Fruit fly (Drosophila melanogaster): Measurements from ENCODE around the gene CG4194.

The CG4194 gene

DNA sequence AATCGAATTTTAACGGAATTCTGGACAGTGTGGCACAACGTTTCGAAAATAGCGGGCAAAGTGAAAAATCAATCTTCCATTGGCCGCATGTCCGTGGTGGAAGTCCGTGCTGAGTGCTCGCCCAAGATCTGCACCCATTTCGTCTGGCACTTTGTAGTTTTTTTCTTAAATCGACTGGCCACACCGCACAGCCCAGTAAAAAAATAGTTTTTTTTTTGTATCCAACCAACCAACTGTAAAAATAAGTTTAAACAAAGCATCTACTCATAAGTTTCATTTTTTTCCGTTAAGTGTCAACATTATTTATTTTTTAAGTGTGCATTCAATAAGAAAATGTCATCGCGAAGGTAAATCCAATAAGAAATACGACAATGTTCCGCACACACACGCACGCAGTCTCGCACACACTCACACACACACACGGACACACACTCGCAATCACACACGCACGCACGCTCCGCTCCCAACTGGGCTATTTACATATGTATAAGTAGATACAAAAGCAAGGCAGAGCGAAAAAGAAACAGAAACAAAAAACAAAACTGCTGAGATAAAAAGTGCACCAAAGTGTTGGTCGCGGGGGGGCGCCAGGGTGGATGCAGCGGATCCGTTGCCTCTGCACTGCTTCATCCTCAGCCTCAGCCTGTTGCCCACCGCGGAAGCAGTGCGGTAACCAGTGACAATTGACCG lies 25.8 kb downstream of the CG4194 start, which contains the start of gene csw (continued):
- TF ChIP-seq Hr38 (GFP tag; optimal IDR thresholded peaks at IDR 0.05) (no peak), spab (GFP tag; optimal IDR thresholded peaks at IDR 0.05) (peak; percentile 88), svp (GFP tag) (peak; percentile 46), CG8319 (GFP tag; optimal IDR thresholded peaks at IDR 0.05) (peak; percentile 25), Sox14 (GFP tag; optimal IDR thresholded peaks at IDR 0.05) (peak; percentile 43), OdsH (GFP tag; optimal IDR thresholded peaks at IDR 0.05) (peak; percentile 23), CG6808 (GFP tag; optimal IDR thresholded peaks at IDR 0.05) (peak; percentile 93), ss (GFP tag; optimal IDR thresholded peaks at IDR 0.05) (peak; percentile 98 to 99), CG6163 (GFP tag; IDR thresholded peaks at IDR 0.05) (peak; percentile 95), CG15336 (GFP tag; IDR thresholded peaks at IDR 0.05) (peak; percentile 88), CG11902 (GFP tag; optimal IDR thresholded peaks at IDR 0.05) (no peak), CG10669 (GFP tag; optimal IDR thresholded peaks at IDR 0.05) (peak; percentile 92), Smox (GFP tag; optimal IDR thresholded peaks at IDR 0.05) (peak; percentile 40), CG8119 (GFP tag; IDR thresholded peaks at IDR 0.05) (peak; percentile 86), eg (GFP tag; IDR thresholded peaks at IDR 0.05) (peak; percentile 93), cyc (GFP tag; optimal IDR thresholded peaks at IDR 0.05) (no peak), CG3032 (tag; optimal IDR thresholded peaks at IDR 0.05) (peak; percentile 87), CG3919 (GFP tag; optimal IDR thresholded peaks at IDR 0.05) (peak; percentile 61), vri (GFP tag; optimal IDR thresholded peaks at IDR 0.05) (no peak), pdm3 (GFP tag; optimal IDR thresholded peaks at IDR 0.05) (peak; percentile 57), CG16779 (tag; optimal IDR thresholded peaks at IDR 0.05) (peak; percentile 96), fd59A (GFP tag; optimal IDR thresholded peaks at IDR 0.05) (peak; percentile 68), CG32006 (GFP tag; optimal IDR thresholded peaks at IDR 0.05) (peak; percentile 53), lz (GFP tag; optimal IDR thresholded peaks at IDR 0.05) (peak; percentile 28)

DNA sequence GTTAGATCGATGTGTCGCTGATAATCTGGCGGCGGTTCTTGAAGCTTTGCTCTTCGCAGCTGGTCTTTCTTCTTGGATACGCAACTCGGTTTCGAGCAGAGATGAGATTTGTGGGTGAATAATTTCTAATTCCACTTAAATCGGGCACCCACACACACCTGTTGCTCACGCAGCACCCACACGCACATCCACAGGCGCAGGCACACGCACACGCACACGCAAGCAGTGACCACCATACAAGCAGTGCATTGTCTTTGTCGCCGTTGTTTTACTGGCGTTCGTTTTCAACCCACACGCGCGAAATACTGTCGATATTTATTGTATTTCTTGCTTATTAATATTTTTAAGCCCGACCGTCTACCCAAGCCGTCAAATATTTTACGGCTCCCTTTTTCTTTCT lies 27.9 kb downstream of the CG4194 start:
- TF ChIP-seq Sox14 (GFP tag; optimal IDR thresholded peaks at IDR 0.05) (peak; percentile 10), CG11294 (GFP tag; IDR thresholded peaks at IDR 0.05) (no peak)

dm6 chrX:2098267-2098666 lies 29.9 kb downstream of the CG4194 start:
- TF ChIP-seq Hr4 (GFP tag; optimal IDR thresholded peaks at IDR 0.05), result peak; percentile 40
- peak; percentile 21 for TF ChIP-seq Lpt (GFP tag; optimal IDR thresholded peaks at IDR 0.05)
- no peak for TF ChIP-seq CG8319 (GFP tag; optimal IDR thresholded peaks at IDR 0.05)
- peak; percentile 55 for TF ChIP-seq CG15336 (GFP tag; IDR thresholded peaks at IDR 0.05)
- TF ChIP-seq Ets21C (GFP tag; optimal IDR thresholded peaks at IDR 0.05), result no peak
- peak; percentile 45 for TF ChIP-seq CG32006 (GFP tag; optimal IDR thresholded peaks at IDR 0.05)
- peak; percentile 71 for TF ChIP-seq Eip78C (GFP tag)
- TF ChIP-seq eg (GFP tag; IDR thresholded peaks at IDR 0.05), result peak; percentile 65
- TF ChIP-seq CG6163 (GFP tag; IDR thresholded peaks at IDR 0.05), result 0 out of 3 replicates have a peak, but pooled peaks have one; percentile 32
- no peak for TF ChIP-seq lz (GFP tag; optimal IDR thresholded peaks at IDR 0.05)

DNA sequence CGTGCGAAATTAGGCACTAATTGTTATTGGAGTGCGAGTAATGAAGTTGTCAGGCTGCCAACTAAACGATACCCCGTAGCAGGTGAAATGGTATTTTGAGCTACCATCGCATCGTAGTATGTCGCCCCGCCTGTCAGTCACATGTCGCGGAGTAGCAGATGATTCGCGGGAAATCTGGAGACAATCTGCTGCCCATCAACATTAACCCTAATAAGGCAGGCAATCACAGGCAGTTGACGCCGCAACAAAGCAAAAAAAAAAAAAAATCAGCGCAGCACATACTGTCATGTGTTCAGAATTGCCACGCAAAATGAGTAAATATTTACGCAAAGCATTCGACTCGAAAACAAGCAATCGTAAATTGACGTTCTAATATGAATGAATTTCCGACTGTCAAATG lies 35.5 kb downstream of the CG4194 start:
- TF ChIP-seq CG10669 (GFP tag; optimal IDR thresholded peaks at IDR 0.05) (no peak), fkh (GFP tag; optimal IDR thresholded peaks at IDR 0.05) (peak; percentile 51), Sox15 (GFP tag; optimal IDR thresholded peaks at IDR 0.05) (no peak), CG11902 (GFP tag; optimal IDR thresholded peaks at IDR 0.05) (no peak), Lpt (GFP tag; optimal IDR thresholded peaks at IDR 0.05) (no peak)

dm6 chrX:2104365-2104764 lies 36.0 kb downstream of the CG4194 start:
- TF ChIP-seq eg (GFP tag; IDR thresholded peaks at IDR 0.05) (no peak), CG8119 (GFP tag; IDR thresholded peaks at IDR 0.05) (no peak), Hr38 (GFP tag; optimal IDR thresholded peaks at IDR 0.05) (no peak), achi (GFP tag; optimal IDR thresholded peaks at IDR 0.05) (no peak), Hr4 (GFP tag; optimal IDR thresholded peaks at IDR 0.05) (no peak), ss (GFP tag; optimal IDR thresholded peaks at IDR 0.05) (no peak), salr (GFP tag; optimal IDR thresholded peaks at IDR 0.05) (no peak), CG11762 (GFP tag; optimal IDR thresholded peaks at IDR 0.05; ENCODE audit: insufficient read depth) (no peak), Eip78C (GFP tag) (no peak), CG6808 (GFP tag; optimal IDR thresholded peaks at IDR 0.05) (no peak), CG1621 (tag; optimal IDR thresholded peaks at IDR 0.05) (no peak), CG8632 (GFP tag; optimal IDR thresholded peaks at IDR 0.05) (no peak), Ets96B (tag; optimal IDR thresholded peaks at IDR 0.05) (no peak), CG15336 (GFP tag; IDR thresholded peaks at IDR 0.05) (no peak), OdsH (GFP tag; optimal IDR thresholded peaks at IDR 0.05) (no peak)

Data from whole organism, prepupa.